Worm (Caenorhabditis elegans): ENCODE measurements around the gene srh-275.

Gene srh-275

ce11 chrV:7325285-7325684, 27.5 kb upstream of the srh-275 start, which contains the start of gene srx-92:
TSS of gene srx-92 (minus strand) at chrV:7325385.
- TF ChIP-seq blmp-1 (tag; optimal IDR thresholded peaks at IDR 0.05) = no peak
- TF ChIP-seq egl-13 (tag; optimal IDR thresholded peaks at IDR 0.05) = no peak
- TF ChIP-seq ets-5 (GFP tag; IDR thresholded peaks at IDR 0.05) = no peak

ce11 chrV:7326928-7327327, 25.9 kb upstream of the srh-275 start, which contains the start of gene F10G2.4:
TSS of gene F10G2.4 (plus strand) at chrV:7327228.
- TF ChIP-seq grh-1 (GFP tag; IDR thresholded peaks at IDR 0.05) = no peak
- TF ChIP-seq lin-14 (GFP tag; optimal IDR thresholded peaks at IDR 0.05) = no peak

- TF ChIP-seq egl-27 (tag; optimal IDR thresholded peaks at IDR 0.05) = no peak
- TF ChIP-seq C34B4.2 (tag; optimal IDR thresholded peaks at IDR 0.05) = no peak
- no peak for TF ChIP-seq nhr-84 (tag; optimal IDR thresholded peaks at IDR 0.05)
- no peak for TF ChIP-seq F16B12.6 (tag; optimal IDR thresholded peaks at IDR 0.05)
Measured at ce11 chrV:7328092-7328491, 24.7 kb upstream of the srh-275 start, which contains the start of gene clec-7. TSS of gene clec-7 (plus strand) at chrV:7328392.

ce11 chrV:7330868-7331267, 21.9 kb upstream of the srh-275 start, which contains the start of gene F10G2.2:
TSS of gene F10G2.2 (plus strand) at chrV:7331168.
- TF ChIP-seq hlh-4 (tag; optimal IDR thresholded peaks at IDR 0.05) (no peak), alr-1 (tag; optimal IDR thresholded peaks at IDR 0.05; ENCODE audit: borderline replicate concordance) (no peak), mdl-1 (tag; optimal IDR thresholded peaks at IDR 0.05) (no peak), aha-1 (tag; optimal IDR thresholded peaks at IDR 0.05) (no peak), ceh-88 (GFP tag; IDR thresholded peaks at IDR 0.05) (no peak), sup-37 (GFP tag; optimal IDR thresholded peaks at IDR 0.05) (no peak), nhr-28 (tag; optimal IDR thresholded peaks at IDR 0.05) (no peak), nhr-20 (tag; optimal IDR thresholded peaks at IDR 0.05) (no peak), xbp-1 (tag; optimal IDR thresholded peaks at IDR 0.05) (no peak), C04F5.9 (tag; optimal IDR thresholded peaks at IDR 0.05) (no peak), tlp-1 (tag; optimal IDR thresholded peaks at IDR 0.05) (no peak), fos-1 (tag; optimal IDR thresholded peaks at IDR 0.05) (no peak), nhr-11 (tag; optimal IDR thresholded peaks at IDR 0.05) (no peak), irx-1 (tag; optimal IDR thresholded peaks at IDR 0.05) (no peak), nhr-12 (tag; optimal IDR thresholded peaks at IDR 0.05) (no peak), ceh-90 (tag; optimal IDR thresholded peaks at IDR 0.05) (no peak), Y116A8C.19 (tag; optimal IDR thresholded peaks at IDR 0.05; ENCODE audit: borderline replicate concordance) (no peak), nhr-85 (tag) (no peak), rnt-1 (tag; optimal IDR thresholded peaks at IDR 0.05) (no peak)

ce11 chrV:7332253-7332652, 20.6 kb upstream of the srh-275 start, which contains the start of gene F10G2.1:
TSS of gene F10G2.1 (plus strand) at chrV:7332553.
- no peak for TF ChIP-seq elt-2 (tag; optimal IDR thresholded peaks at IDR 0.05)
- no peak for TF ChIP-seq pag-3 (tag; optimal IDR thresholded peaks at IDR 0.05; ENCODE audit: borderline replicate concordance, insufficient read depth)
- no peak for TF ChIP-seq unc-30 (tag; optimal IDR thresholded peaks at IDR 0.05)
- TF ChIP-seq nhr-84 (tag; optimal IDR thresholded peaks at IDR 0.05) = no peak
- no peak for TF ChIP-seq unc-86 (tag; optimal IDR thresholded peaks at IDR 0.05)
- no peak for TF ChIP-seq elt-3 (tag; optimal IDR thresholded peaks at IDR 0.05)
- TF ChIP-seq grh-1 (GFP tag; IDR thresholded peaks at IDR 0.05) = no peak
- TF ChIP-seq irx-1 (tag; optimal IDR thresholded peaks at IDR 0.05) = no peak
- no peak for TF ChIP-seq C34B4.2 (tag; optimal IDR thresholded peaks at IDR 0.05)
- TF ChIP-seq nhr-28 (tag; optimal IDR thresholded peaks at IDR 0.05) = no peak
- TF ChIP-seq nhr-11 (tag; optimal IDR thresholded peaks at IDR 0.05) = no peak
- no peak for TF ChIP-seq C16A3.4 (tag; optimal IDR thresholded peaks at IDR 0.05)

Measured in whole organism, L1 larva.